Worm (Caenorhabditis elegans): ENCODE results near the gene Y57E12AL.6.
"Not testable (repeated sequence)": the region's sequence is repeated elsewhere in the genome, so short reads cannot be mapped to it uniquely, and the experiment has no call there.

Y57E12AL.6 gene

DNA sequence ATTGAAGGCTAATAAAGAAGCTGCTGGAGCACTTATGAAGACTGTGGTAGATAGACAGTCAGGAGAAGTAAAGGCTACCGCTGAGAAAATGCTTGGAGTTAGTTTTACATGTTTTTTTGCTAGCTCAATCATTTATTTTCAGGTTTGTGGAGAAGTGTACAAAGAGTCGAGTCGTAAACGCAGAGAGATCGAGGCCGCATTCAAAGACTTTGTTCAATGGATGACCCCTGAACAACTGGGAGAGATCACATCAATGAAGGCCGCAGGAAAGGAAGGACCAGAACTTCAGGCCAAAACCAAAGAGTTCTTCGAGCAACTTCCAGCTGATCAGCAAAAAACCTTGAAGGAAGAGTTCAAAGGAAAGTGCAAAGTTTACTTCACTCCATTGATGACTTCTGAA lies 18.5 kb upstream of the Y57E12AL.6 start:
- TF ChIP-seq sea-1 (GFP tag; conservative IDR thresholded peaks at IDR 0.05), result no peak
- no peak for TF ChIP-seq flt-1 (GFP tag; IDR thresholded peaks at IDR 0.05)
- TF ChIP-seq aly-1 (tag; optimal IDR thresholded peaks at IDR 0.05), result no peak
- TF ChIP-seq ama-1 (optimal IDR thresholded peaks at IDR 0.05), result no peak
- TF ChIP-seq B0310.2 (tag; optimal IDR thresholded peaks at IDR 0.05), result no peak
- TF ChIP-seq ets-7 (tag; optimal IDR thresholded peaks at IDR 0.05), result no peak
- TF ChIP-seq scrt-1 (GFP tag; IDR thresholded peaks at IDR 0.05), result no peak
- no peak for TF ChIP-seq F13C5.2 (tag; optimal IDR thresholded peaks at IDR 0.05)

DNA sequence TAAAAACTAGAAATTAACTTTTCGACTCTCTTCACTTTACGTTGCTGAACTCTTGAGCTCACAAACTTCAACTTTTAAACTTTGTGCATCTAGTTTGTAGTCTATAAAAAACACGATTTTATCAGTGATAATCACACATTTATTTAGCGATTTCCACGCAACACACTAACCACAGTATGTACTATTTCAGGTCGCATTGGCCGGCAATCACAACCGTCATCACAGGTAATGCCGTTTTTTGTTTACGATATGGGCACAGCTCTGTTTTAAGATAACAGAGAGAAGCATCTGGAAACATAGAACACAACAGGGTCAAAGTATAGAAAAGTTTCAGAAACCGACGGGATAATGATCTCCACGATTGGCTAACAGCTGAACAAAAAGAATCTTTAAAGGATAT lies 15.9 kb upstream of the Y57E12AL.6 start:
- TF ChIP-seq hmg-4 (GFP tag; optimal IDR thresholded peaks at IDR 0.05) (no peak), ceh-36 (tag; optimal IDR thresholded peaks at IDR 0.05) (no peak), hnd-1 (tag; optimal IDR thresholded peaks at IDR 0.05) (no peak), ceh-13 (GFP tag; optimal IDR thresholded peaks at IDR 0.05) (no peak), aly-1 (tag; optimal IDR thresholded peaks at IDR 0.05) (no peak), ama-1 (optimal IDR thresholded peaks at IDR 0.05) (no peak), tra-4 (tag; optimal IDR thresholded peaks at IDR 0.05) (no peak), F13C5.2 (tag; optimal IDR thresholded peaks at IDR 0.05) (no peak), ets-7 (tag; optimal IDR thresholded peaks at IDR 0.05) (no peak), tbx-11 (GFP tag; IDR thresholded peaks at IDR 0.05) (no peak), hmbx-1 (tag; optimal IDR thresholded peaks at IDR 0.05) (no peak), sea-1 (GFP tag; conservative IDR thresholded peaks at IDR 0.05) (no peak), scrt-1 (GFP tag; IDR thresholded peaks at IDR 0.05) (no peak), pes-1 (GFP tag; IDR thresholded peaks at IDR 0.05) (no peak), B0310.2 (tag; optimal IDR thresholded peaks at IDR 0.05) (no peak), tbx-37 (GFP tag; conservative IDR thresholded peaks at IDR 0.05) (no peak), flt-1 (GFP tag; IDR thresholded peaks at IDR 0.05) (no peak)

DNA sequence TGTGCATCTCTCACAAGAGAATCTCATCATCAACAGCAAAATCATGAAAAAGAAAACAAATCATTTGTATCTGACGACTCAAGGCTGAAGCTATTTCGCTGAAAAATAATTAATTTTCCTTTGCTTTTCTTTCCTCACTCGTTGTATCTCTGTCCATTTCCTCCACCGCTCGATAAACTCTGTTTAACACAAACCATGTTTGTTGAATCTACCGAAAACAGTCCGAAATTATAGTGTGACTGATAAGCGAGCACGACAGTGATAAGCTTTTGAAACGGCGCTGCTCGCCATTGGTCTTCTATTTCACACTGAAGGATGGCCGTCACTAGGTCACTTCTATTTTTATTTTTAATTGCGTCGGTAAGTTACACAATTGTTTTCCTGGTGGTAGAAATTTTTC lies 15.4 kb upstream of the Y57E12AL.6 start, which contains the start of gene npa-1:
Gene npa-1, plus strand, starts transcription at position 142 of the 400 bp plus-strand sequence.
- TF ChIP-seq flt-1 (GFP tag; IDR thresholded peaks at IDR 0.05) (no peak), hnd-1 (tag; optimal IDR thresholded peaks at IDR 0.05) (no peak), ceh-36 (tag; optimal IDR thresholded peaks at IDR 0.05) (no peak), ama-1 (optimal IDR thresholded peaks at IDR 0.05) (no peak), ets-7 (tag; optimal IDR thresholded peaks at IDR 0.05) (no peak)

DNA sequence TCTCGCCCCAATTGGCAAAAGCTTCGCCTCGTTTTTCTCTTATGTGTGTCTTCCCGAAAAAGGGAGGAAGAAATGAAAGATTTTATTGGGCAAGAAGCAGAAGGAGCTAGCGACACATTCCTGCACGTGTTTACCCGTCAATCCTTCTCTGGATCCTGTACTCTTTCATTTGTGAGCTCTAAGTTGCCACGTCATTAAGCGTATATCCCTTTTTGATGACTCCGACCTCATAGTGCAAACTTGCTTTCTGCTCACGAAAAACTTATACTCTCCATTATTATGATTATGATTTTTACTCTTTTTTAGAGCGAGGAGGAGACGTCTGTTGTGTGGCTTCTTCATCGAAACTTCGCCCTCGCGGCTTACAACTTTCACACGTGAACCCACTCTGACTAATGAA lies 12.0 kb upstream of the Y57E12AL.6 start, which contains the start of gene F27B10.1:
Gene F27B10.1, plus strand, starts transcription at position 301 of the 400 bp plus-strand sequence.
- TF ChIP-seq aly-1 (tag; optimal IDR thresholded peaks at IDR 0.05), result no peak

DNA sequence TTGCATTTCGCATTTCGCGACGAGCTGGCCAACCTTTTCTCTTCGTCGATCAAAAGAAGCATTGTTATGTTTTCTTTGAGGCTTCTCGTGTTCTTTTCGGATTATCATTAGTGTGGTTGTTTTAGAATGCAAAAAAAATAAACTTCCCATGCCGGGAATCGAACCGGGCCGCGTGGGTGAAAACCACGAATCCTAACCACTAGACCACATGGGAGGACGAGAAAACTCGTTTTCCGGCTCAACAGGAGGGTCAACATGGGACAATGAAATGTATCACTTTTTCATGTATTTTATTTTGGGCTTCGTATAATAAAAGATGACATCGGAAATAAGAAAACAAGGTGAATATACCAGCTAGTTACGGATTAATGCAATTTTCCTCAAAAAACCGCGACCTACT lies 9.3 kb upstream of the Y57E12AL.6 start:
- TF ChIP-seq scrt-1 (GFP tag; IDR thresholded peaks at IDR 0.05), result no peak

DNA sequence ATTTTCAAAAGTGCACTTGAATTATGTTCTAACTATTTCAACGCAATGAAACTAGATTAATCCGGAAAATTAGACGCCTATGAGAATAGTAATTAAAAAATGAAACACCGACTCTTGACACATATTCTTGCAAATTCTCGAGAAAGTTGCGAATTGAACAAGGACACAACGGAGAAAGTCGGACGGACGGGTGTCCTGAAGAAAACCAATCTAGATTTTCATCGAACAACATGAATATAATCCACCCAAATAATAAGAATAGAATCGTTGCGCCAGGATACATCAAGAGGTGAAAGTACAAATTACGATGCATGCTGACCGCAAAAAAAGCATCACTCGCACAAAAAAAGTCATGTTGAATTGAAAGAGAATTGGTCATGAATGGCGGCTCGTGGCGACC lies 8.6 kb upstream of the Y57E12AL.6 start:
- TF ChIP-seq sea-1 (GFP tag; conservative IDR thresholded peaks at IDR 0.05), result no peak
- TF ChIP-seq hnd-1 (tag; optimal IDR thresholded peaks at IDR 0.05), result no peak
- TF ChIP-seq tbx-11 (GFP tag; IDR thresholded peaks at IDR 0.05), result no peak
- no peak for TF ChIP-seq ceh-13 (GFP tag; optimal IDR thresholded peaks at IDR 0.05)
- TF ChIP-seq aly-1 (tag; optimal IDR thresholded peaks at IDR 0.05), result no peak
- TF ChIP-seq tra-4 (tag; optimal IDR thresholded peaks at IDR 0.05), result no peak
- TF ChIP-seq F13C5.2 (tag; optimal IDR thresholded peaks at IDR 0.05), result no peak
- TF ChIP-seq ama-1 (optimal IDR thresholded peaks at IDR 0.05), result no peak
- no peak for TF ChIP-seq hmg-4 (GFP tag; optimal IDR thresholded peaks at IDR 0.05)
- TF ChIP-seq flt-1 (GFP tag; IDR thresholded peaks at IDR 0.05), result no peak
- TF ChIP-seq scrt-1 (GFP tag; IDR thresholded peaks at IDR 0.05), result no peak

DNA sequence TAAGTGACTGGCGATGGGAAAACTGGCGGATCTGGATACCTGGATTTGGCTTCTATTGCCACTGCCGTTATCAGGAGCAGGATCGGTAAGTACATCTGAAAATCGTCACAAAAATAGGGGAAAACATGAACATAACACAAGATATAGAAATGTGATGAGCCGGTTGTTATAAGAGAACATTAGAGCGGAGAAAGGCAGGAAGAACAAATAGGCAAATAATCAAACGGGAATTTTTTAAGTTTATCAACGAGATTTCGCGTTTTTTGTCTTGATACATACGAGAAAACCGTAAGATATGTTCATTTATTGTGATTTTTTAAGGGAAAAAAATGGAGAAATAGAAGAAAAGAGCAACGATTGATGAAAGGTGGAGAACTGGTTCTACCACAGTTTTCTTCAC lies 5.0 kb upstream of the Y57E12AL.6 start, which contains the start of gene Y57E12AR.1:
Gene Y57E12AR.1, minus strand, starts transcription at position 101 of the 400 bp plus-strand sequence.
- no peak for TF ChIP-seq B0310.2 (tag; optimal IDR thresholded peaks at IDR 0.05)
- no peak for TF ChIP-seq ceh-13 (GFP tag; optimal IDR thresholded peaks at IDR 0.05)
- TF ChIP-seq tbx-37 (GFP tag; conservative IDR thresholded peaks at IDR 0.05), result no peak
- TF ChIP-seq hnd-1 (tag; optimal IDR thresholded peaks at IDR 0.05), result no peak
- TF ChIP-seq scrt-1 (GFP tag; IDR thresholded peaks at IDR 0.05), result no peak

DNA sequence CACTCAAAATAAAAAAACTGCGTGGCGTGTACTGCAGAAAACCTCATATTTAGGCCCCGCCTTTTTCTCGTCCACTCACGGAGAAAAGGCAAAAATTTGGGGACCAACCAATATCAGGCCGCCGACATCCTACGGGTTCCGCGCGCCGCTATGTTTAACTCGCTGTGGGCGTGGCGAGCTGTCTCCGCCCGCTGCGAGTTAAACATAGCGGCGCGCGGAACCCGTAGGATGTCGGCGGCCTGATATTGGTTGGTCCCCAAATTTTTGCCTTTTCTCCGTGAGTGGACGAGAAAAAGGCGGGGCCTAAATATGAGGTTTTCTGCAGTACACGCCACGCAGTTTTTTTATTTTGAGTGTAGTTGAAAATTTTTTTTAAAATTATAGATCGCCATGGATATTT lies 2.5 kb upstream of the Y57E12AL.6 start, which contains the start of gene tmem-258:
Gene tmem-258, plus strand, starts transcription at position 385 of the 400 bp plus-strand sequence.
- TF ChIP-seq hmg-4 (GFP tag; optimal IDR thresholded peaks at IDR 0.05); pes-1 (GFP tag; IDR thresholded peaks at IDR 0.05); F13C5.2 (tag; optimal IDR thresholded peaks at IDR 0.05): not testable (repeated sequence)

DNA sequence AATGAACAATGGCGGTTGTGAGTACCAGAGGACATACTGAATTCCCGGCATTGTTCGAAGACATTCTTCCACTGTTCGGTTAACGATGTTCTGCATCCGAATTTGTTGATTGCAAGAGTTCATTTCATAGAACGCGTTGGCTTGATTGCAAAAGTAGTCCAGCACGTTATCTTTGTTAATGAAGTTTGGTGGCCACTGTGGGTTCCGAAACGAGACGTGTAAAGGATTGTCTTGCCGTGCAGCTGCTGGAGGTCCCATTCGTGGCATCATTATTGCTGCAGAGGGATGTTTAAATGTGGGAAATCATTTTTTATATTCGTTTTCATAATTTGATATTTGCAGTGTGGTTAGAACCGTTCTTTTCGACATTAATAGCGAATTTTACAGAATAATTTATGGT lies 920 bp downstream of the Y57E12AL.6 start, which contains the start of gene mdt-6:
Gene mdt-6, minus strand, starts transcription at position 275 of the 400 bp plus-strand sequence.
- TF ChIP-seq tbx-37 (GFP tag; conservative IDR thresholded peaks at IDR 0.05), result no peak
- TF ChIP-seq tbx-11 (GFP tag; IDR thresholded peaks at IDR 0.05), result no peak
- TF ChIP-seq flt-1 (GFP tag; IDR thresholded peaks at IDR 0.05), result no peak
- no peak for TF ChIP-seq hnd-1 (tag; optimal IDR thresholded peaks at IDR 0.05)
- TF ChIP-seq scrt-1 (GFP tag; IDR thresholded peaks at IDR 0.05), result no peak
- no peak for TF ChIP-seq ets-7 (tag; optimal IDR thresholded peaks at IDR 0.05)
- TF ChIP-seq ceh-13 (GFP tag; optimal IDR thresholded peaks at IDR 0.05), result no peak
- TF ChIP-seq tra-4 (tag; optimal IDR thresholded peaks at IDR 0.05), result no peak
- TF ChIP-seq hmg-4 (GFP tag; optimal IDR thresholded peaks at IDR 0.05), result no peak
- no peak for TF ChIP-seq pes-1 (GFP tag; IDR thresholded peaks at IDR 0.05)
- no peak for TF ChIP-seq ceh-36 (tag; optimal IDR thresholded peaks at IDR 0.05)
- TF ChIP-seq B0310.2 (tag; optimal IDR thresholded peaks at IDR 0.05), result no peak
- TF ChIP-seq hmbx-1 (tag; optimal IDR thresholded peaks at IDR 0.05), result no peak
- no peak for TF ChIP-seq aly-1 (tag; optimal IDR thresholded peaks at IDR 0.05)
- no peak for TF ChIP-seq F13C5.2 (tag; optimal IDR thresholded peaks at IDR 0.05)
- TF ChIP-seq sea-1 (GFP tag; conservative IDR thresholded peaks at IDR 0.05), result no peak
- TF ChIP-seq ama-1 (optimal IDR thresholded peaks at IDR 0.05), result no peak
